Fruit fly (Drosophila melanogaster) whole organism, embryonic: ENCODE data around the gene CG42710.
A peak's percentile ranks its signal among the peaks of the same experiment; 100 is the strongest.

Experiments
- Adf1 ChIP-seq: fragments of 200-800 bp; sonication (Bioruptor generic); IDR thresholded peaks from 2 replicates; pipeline ENCODE4 v1.3.6; 2022; ENCODE audit warnings: missing biosample characterization, missing genetic modification characterization
- BEAF-32 ChIP-seq: fragments of 200-800 bp; sonication (Bioruptor generic); optimal IDR thresholded peaks from 3 replicates; lab custom pipeline; 2017; ENCODE audit warnings: missing biosample characterization, missing genetic modification characterization, mild to moderate bottlenecking, moderate library complexity, missing genetic modification reagents
- CG11093 ChIP-seq: fragments of 200-800 bp; sonication (Bioruptor generic); IDR thresholded peaks from 3 replicates; pipeline ENCODE4 v1.3.6; 2022; ENCODE audit warnings: missing biosample characterization, missing genetic modification characterization
- CG12942 ChIP-seq: fragments of 200-800 bp; sonication (Bioruptor generic); optimal IDR thresholded peaks from 3 replicates; lab custom pipeline; 2016; ENCODE audit warnings: missing biosample characterization, missing genetic modification characterization
- CG13287 ChIP-seq: fragments of 200-800 bp; sonication (Bioruptor generic); IDR thresholded peaks from 2 replicates; pipeline ENCODE4 v1.3.6; 2022; ENCODE audit warnings: missing biosample characterization, missing genetic modification characterization; ENCODE audit not compliant: partially characterized antibody
- CG15269 ChIP-seq: fragments of 200-800 bp; sonication (Bioruptor generic); optimal IDR thresholded peaks from 2 replicates; lab custom pipeline; 2018; ENCODE audit warnings: missing biosample characterization, mild to moderate bottlenecking, missing genetic modification characterization, moderate library complexity
- CG16779 ChIP-seq: fragments of 200-800 bp; sonication (Bioruptor generic); IDR thresholded peaks from 2 replicates; pipeline ENCODE4 v1.3.6; 2022; ENCODE audit warnings: missing biosample characterization, missing genetic modification characterization
- CG18599 ChIP-seq: fragments of 200-800 bp; sonication (Bioruptor generic); optimal IDR thresholded peaks from 3 replicates; lab custom pipeline; 2017; ENCODE audit warnings: missing biosample characterization, missing genetic modification characterization, mild to moderate bottlenecking, moderate library complexity, missing genetic modification reagents
- CG3163 ChIP-seq: fragments of 200-800 bp; sonication (Bioruptor generic); optimal IDR thresholded peaks from 3 replicates; lab custom pipeline; 2016; ENCODE audit warnings: missing biosample characterization, missing genetic modification characterization
- CG32767 ChIP-seq: fragments of 200-800 bp; sonication (Bioruptor generic); IDR thresholded peaks from 2 replicates; pipeline ENCODE4 v1.3.6; 2022; ENCODE audit warnings: missing biosample characterization, missing genetic modification characterization
- CG34376 ChIP-seq: fragments of 200-800 bp; sonication (Bioruptor generic); optimal IDR thresholded peaks from 2 replicates; lab custom pipeline; 2018; ENCODE audit warnings: missing biosample characterization, mild to moderate bottlenecking, missing genetic modification characterization
- CG3847 ChIP-seq: fragments of 200-800 bp; sonication (Bioruptor generic); IDR thresholded peaks from 2 replicates; pipeline ENCODE4 v1.3.6; 2022; ENCODE audit warnings: missing biosample characterization, missing genetic modification characterization
- CG4617 ChIP-seq: fragments of 200-800 bp; sonication (Bioruptor generic); optimal IDR thresholded peaks from 3 replicates; lab custom pipeline; 2016; ENCODE audit warnings: missing biosample characterization, missing genetic modification characterization, borderline replicate concordance
- CG5180 ChIP-seq: fragments of 200-800 bp; sonication (Bioruptor generic); optimal IDR thresholded peaks from 3 replicates; lab custom pipeline; 2017; ENCODE audit warnings: missing biosample characterization, missing genetic modification characterization, mild to moderate bottlenecking, moderate library complexity, missing genetic modification reagents
- CG6689 ChIP-seq: fragments of 200-800 bp; sonication (Bioruptor generic); IDR thresholded peaks from 2 replicates; pipeline ENCODE4 v1.3.6; 2022; ENCODE audit warnings: missing biosample characterization, missing genetic modification characterization
- CG7271 ChIP-seq: fragments of 200-800 bp; sonication (Bioruptor generic); optimal IDR thresholded peaks from 2 replicates; lab custom pipeline; 2018; ENCODE audit warnings: missing biosample characterization, mild to moderate bottlenecking, missing genetic modification characterization, moderate library complexity
- CG9609 ChIP-seq: fragments of 200-800 bp; sonication (Bioruptor generic); optimal IDR thresholded peaks from 3 replicates; lab custom pipeline; 2016; ENCODE audit warnings: missing biosample characterization, missing genetic modification characterization
- Camta ChIP-seq: fragments of 200-800 bp; sonication (Bioruptor generic); optimal IDR thresholded peaks from 2 replicates; lab custom pipeline; 2016; ENCODE audit warnings: missing biosample characterization, missing genetic modification characterization
- D19A ChIP-seq: fragments of 200-800 bp; optimal IDR thresholded peaks from 3 replicates; lab custom pipeline; 2019; ENCODE audit warnings: missing biosample characterization, mild to moderate bottlenecking, missing genetic modification characterization, moderate library complexity
- Dad ChIP-seq: fragments of 200-800 bp; sonication (Bioruptor generic); optimal IDR thresholded peaks from 3 replicates; lab custom pipeline; 2016; ENCODE audit warnings: missing biosample characterization, missing genetic modification characterization
- Dbx ChIP-seq: fragments of 200-800 bp; sonication (Bioruptor generic); IDR thresholded peaks from 3 replicates; pipeline ENCODE4 v1.3.6; 2022; ENCODE audit warnings: missing biosample characterization, missing genetic modification characterization
- Doc3 ChIP-seq: fragments of 200-800 bp; sonication (Bioruptor generic); IDR thresholded peaks from 3 replicates; pipeline ENCODE4 v1.3.6; 2022; ENCODE audit warnings: missing biosample characterization, missing genetic modification characterization; ENCODE audit not compliant: partially characterized antibody
- Dp ChIP-seq: fragments of 200-800 bp; sonication (Bioruptor generic); optimal IDR thresholded peaks from 2 replicates; lab custom pipeline; 2018; ENCODE audit warnings: missing biosample characterization, mild to moderate bottlenecking, missing genetic modification characterization, moderate library complexity
- HmgZ ChIP-seq: fragments of 200-800 bp; sonication (Bioruptor generic); optimal IDR thresholded peaks from 2 replicates; lab custom pipeline; 2018; ENCODE audit warnings: missing biosample characterization, mild to moderate bottlenecking, missing genetic modification characterization
- Jarid2 ChIP-seq: fragments of 200-800 bp; sonication (Bioruptor generic); optimal IDR thresholded peaks from 3 replicates; lab custom pipeline; 2017; ENCODE audit warnings: mild to moderate bottlenecking, missing biosample characterization, missing genetic modification reagents, missing genetic modification characterization
- Mrtf ChIP-seq: fragments of 200-800 bp; sonication (Bioruptor generic); IDR thresholded peaks from 3 replicates; pipeline ENCODE4 v1.3.6; 2022; ENCODE audit warnings: missing biosample characterization, missing genetic modification characterization
- Scr ChIP-seq: fragments of 200-800 bp; sonication (Bioruptor generic); IDR thresholded peaks from 2 replicates; pipeline ENCODE4 v1.3.6; 2022; ENCODE audit warnings: missing biosample characterization, missing genetic modification characterization; ENCODE audit not compliant: partially characterized antibody
- Sox102F ChIP-seq: fragments of 200-800 bp; sonication (Bioruptor generic); optimal IDR thresholded peaks from 2 replicates; lab custom pipeline; 2018; ENCODE audit warnings: missing biosample characterization, mild to moderate bottlenecking, missing genetic modification characterization, moderate library complexity
- Usf ChIP-seq: fragments of 200-800 bp; sonication (Bioruptor generic); optimal IDR thresholded peaks from 2 replicates; lab custom pipeline; 2017; ENCODE audit warnings: missing genotype, missing biosample characterization, missing genetic modification characterization
- Xrp1 ChIP-seq: fragments of 200-800 bp; sonication (Bioruptor generic); IDR thresholded peaks from 2 replicates; pipeline ENCODE4 v1.3.6; 2022; ENCODE audit warnings: missing biosample characterization, missing genetic modification characterization
- YL-1 ChIP-seq: fragments of 200-800 bp; sonication (Bioruptor generic); optimal IDR thresholded peaks from 3 replicates; lab custom pipeline; 2017; ENCODE audit warnings: missing biosample characterization, mild to moderate bottlenecking, missing genetic modification characterization
- al ChIP-seq: fragments of 200-800 bp; sonication (Bioruptor generic); IDR thresholded peaks from 2 replicates; pipeline ENCODE4 v1.3.6; 2022; ENCODE audit warnings: missing biosample characterization, missing genetic modification characterization
- cato ChIP-seq: fragments of 200-800 bp; sonication (Bioruptor generic); optimal IDR thresholded peaks from 2 replicates; lab custom pipeline; 2016; ENCODE audit warnings: missing biosample characterization, missing genetic modification characterization, borderline replicate concordance
- cwo ChIP-seq: fragments of 200-800 bp; sonication (Bioruptor generic); optimal IDR thresholded peaks from 3 replicates; lab custom pipeline; 2017; ENCODE audit warnings: missing biosample characterization, missing genetic modification characterization, mild to moderate bottlenecking, moderate library complexity, missing genetic modification reagents
- dmrt11E ChIP-seq: fragments of 200-800 bp; sonication (Bioruptor generic); optimal IDR thresholded peaks from 3 replicates; lab custom pipeline; 2018; ENCODE audit warnings: missing biosample characterization, mild to moderate bottlenecking, missing genetic modification characterization, moderate library complexity
- ftz-f1 ChIP-seq: fragments of 200-800 bp; sonication (Bioruptor generic); optimal IDR thresholded peaks from 2 replicates; lab custom pipeline; 2016; ENCODE audit warnings: missing biosample characterization, missing genetic modification characterization
- gem ChIP-seq: fragments of 200-800 bp; sonication (Bioruptor generic); optimal IDR thresholded peaks from 2 replicates; lab custom pipeline; 2019; ENCODE audit warnings: missing biosample characterization, mild to moderate bottlenecking, missing genetic modification characterization, moderate library complexity
- gsb ChIP-seq: fragments of 200-800 bp; sonication (Bioruptor generic); IDR thresholded peaks from 2 replicates; pipeline ENCODE4 v1.3.6; 2022; ENCODE audit warnings: missing biosample characterization, missing genetic modification characterization
- lmd ChIP-seq: fragments of 200-800 bp; sonication (Bioruptor generic); IDR thresholded peaks from 2 replicates; pipeline ENCODE4 v1.3.6; 2022; ENCODE audit warnings: missing biosample characterization, missing genetic modification characterization
- onecut ChIP-seq: fragments of 200-800 bp; sonication (Bioruptor generic); IDR thresholded peaks from 2 replicates; pipeline ENCODE4 v1.3.6; 2022; ENCODE audit warnings: missing biosample characterization, missing genetic modification characterization
- otp ChIP-seq: fragments of 200-800 bp; sonication (Bioruptor generic); IDR thresholded peaks from 3 replicates; pipeline ENCODE4, ENCODE4 v1.3.6; 2022; ENCODE audit warnings: missing biosample characterization, missing genetic modification characterization
- pan ChIP-seq, 4 experiments: fragments of >200 bp in 3 of 4; fragments of 200-800 bp in 1 of 4; sonication (Bioruptor generic) in 1 of 4; optimal IDR thresholded peaks in 3 of 4; IDR thresholded peaks in 1 of 4; 2 replicates each; pipeline versions ENCODE4 v1.3.6 to Lab custom; 2017 to 2022; ENCODE audit warnings: missing biosample characterization in 2 of 4, missing genetic modification characterization in 2 of 4, mixed read lengths in 1 of 4
- prd ChIP-seq, 3 experiments: fragments of >200 bp in 2 of 3; fragments of 200-800 bp in 1 of 3; sonication (Bioruptor generic) in 1 of 3; optimal IDR thresholded peaks in 2 of 3; IDR thresholded peaks in 1 of 3; 2 replicates in 2 of 3; 3 replicates in 1 of 3; pipeline versions ENCODE4 v1.3.6 to Lab custom; 2017 to 2022; ENCODE audit warnings: missing biosample characterization in 1 of 3, missing genetic modification characterization in 1 of 3
- pros ChIP-seq: fragments of 200-800 bp; sonication (Bioruptor generic); optimal IDR thresholded peaks from 3 replicates; lab custom pipeline; 2019; ENCODE audit warnings: missing biosample characterization, mild to moderate bottlenecking, missing genetic modification characterization, moderate library complexity
- seq ChIP-seq: fragments of 200-800 bp; sonication (Bioruptor generic); IDR thresholded peaks from 2 replicates; pipeline ENCODE4 v1.3.6; 2022; ENCODE audit warnings: missing biosample characterization, missing genetic modification characterization
- stwl ChIP-seq: fragments of 200-800 bp; sonication (Bioruptor generic); optimal IDR thresholded peaks from 3 replicates; lab custom pipeline; 2018; ENCODE audit warnings: missing biosample characterization, mild to moderate bottlenecking, missing genetic modification characterization, moderate library complexity
- sug ChIP-seq: fragments of 200-800 bp; optimal IDR thresholded peaks from 2 replicates; lab custom pipeline; 2019; ENCODE audit warnings: missing biosample characterization, mild to moderate bottlenecking, missing genetic modification characterization, moderate library complexity
- ttk ChIP-seq: fragments of 200-800 bp; sonication (Bioruptor generic); IDR thresholded peaks from 2 replicates; pipeline ENCODE4 v2.1.2; 2022; ENCODE audit warnings: missing biosample characterization, missing genetic modification characterization

CG42710 gene

DNA sequence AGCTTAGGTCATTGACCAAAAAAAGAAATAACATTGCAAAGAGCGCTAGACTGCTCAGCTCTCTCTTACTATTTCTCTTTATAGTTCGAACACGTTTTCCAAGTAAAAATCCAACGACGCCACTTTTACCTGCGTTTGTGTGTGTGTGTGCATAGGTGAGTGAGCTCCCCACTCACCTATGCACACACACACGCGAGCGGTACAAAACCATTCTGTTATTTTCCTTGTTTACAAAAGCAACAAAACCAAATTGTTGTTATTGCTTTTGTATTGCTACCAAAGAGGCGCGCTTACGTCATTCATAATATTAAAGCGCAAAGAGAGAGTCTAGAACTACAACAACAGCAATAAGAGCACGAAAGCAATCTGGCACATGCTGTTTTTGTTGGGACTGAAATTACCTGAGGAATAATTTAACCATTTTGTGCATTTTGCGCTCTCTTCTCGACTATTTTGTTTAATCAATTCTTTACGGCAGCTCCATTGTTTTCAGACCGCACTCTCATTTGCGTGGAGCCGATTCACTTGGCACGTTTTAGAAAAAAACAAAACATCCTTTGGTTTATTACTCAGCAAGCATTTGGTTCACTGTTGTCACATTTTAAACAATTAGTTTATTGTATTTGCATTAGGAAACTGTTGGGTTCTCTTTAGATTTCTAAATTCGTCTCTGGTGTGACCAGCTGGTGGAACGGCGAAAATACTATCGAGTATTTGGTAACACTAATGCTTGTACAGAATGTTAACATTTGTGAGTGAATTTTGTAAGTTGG is 42.1 kb downstream of the CG42710 start, which contains the start of gene raw (continued):
- TF ChIP-seq pros (GFP tag; lab: Kevin White, UChicago) = peak; percentile 37
- TF ChIP-seq CG16779 (GFP tag; lab: Robert Waterston, UW) = no peak
- no peak for TF ChIP-seq otp (GFP tag; lab: Robert Waterston, UW)
- TF ChIP-seq HmgZ (tag; lab: Kevin White, UChicago) = no peak
- TF ChIP-seq ttk (GFP tag; lab: Robert Waterston, UW) = no peak
- no peak for TF ChIP-seq Camta (GFP tag; lab: Kevin White, UChicago)
- peak; percentile 28 for TF ChIP-seq CG13287 (GFP tag; lab: Robert Waterston, UW)
- no peak for TF ChIP-seq prd (optimal IDR thresholded peaks at IDR 0.05; lab: Kevin White, UChicago)
- no peak for TF ChIP-seq prd (GFP tag; IDR thresholded peaks at IDR 0.05; lab: Robert Waterston, UW)
- peak; percentile 29; the same call in 1 of the 3 replicates for TF ChIP-seq Dbx (GFP tag; lab: Robert Waterston, UW)
- TF ChIP-seq Jarid2 (GFP tag; lab: Kevin White, UChicago) = no peak
- TF ChIP-seq CG9609 (GFP tag; lab: Kevin White, UChicago) = no peak
- TF ChIP-seq CG3163 = peak; percentile 99
- TF ChIP-seq CG12942 (GFP tag; lab: Kevin White, UChicago) = no peak
- TF ChIP-seq YL-1 (GFP tag; lab: Kevin White, UChicago) = peak; percentile 16
- no peak for TF ChIP-seq lmd (GFP tag; lab: Robert Waterston, UW)
- TF ChIP-seq CG3847 (GFP tag; lab: Robert Waterston, UW) = no peak
- no peak for TF ChIP-seq Doc3
- peak; percentile 53 for TF ChIP-seq sug
- TF ChIP-seq CG34376 (GFP tag; lab: Kevin White, UChicago) = peak; percentile 70
- TF ChIP-seq CG11093 = no peak
- TF ChIP-seq CG18599 (GFP tag; lab: Kevin White, UChicago) = no peak
- no peak for TF ChIP-seq CG15269
- no peak for TF ChIP-seq Dad (GFP tag; lab: Kevin White, UChicago)
- TF ChIP-seq cwo (GFP tag; lab: Kevin White, UChicago) = peak; percentile 43
- TF ChIP-seq CG4617 = peak; percentile 16
- TF ChIP-seq CG6689 (GFP tag; lab: Robert Waterston, UW) = no peak
- TF ChIP-seq seq = no peak
- no peak for TF ChIP-seq stwl (tag; lab: Kevin White, UChicago)
- no peak for TF ChIP-seq pan (optimal IDR thresholded peaks at IDR 0.05; lab: Kevin White, UChicago)
- TF ChIP-seq pan (GFP tag; optimal IDR thresholded peaks at IDR 0.05 in 1 of 2, IDR thresholded peaks at IDR 0.05 in 1 of 2) = no peak
- TF ChIP-seq Sox102F (GFP tag; lab: Kevin White, UChicago) = no peak
- TF ChIP-seq gem (tag; lab: Kevin White, UChicago) = no peak
- no peak for TF ChIP-seq CG5180 (GFP tag; lab: Kevin White, UChicago)
- no peak for TF ChIP-seq cato
- no peak for TF ChIP-seq Scr (GFP tag; lab: Robert Waterston, UW)
- no peak for TF ChIP-seq al (GFP tag; lab: Robert Waterston, UW)
- TF ChIP-seq dmrt11E (tag; lab: Kevin White, UChicago) = no peak
- TF ChIP-seq ftz-f1 = no peak
- TF ChIP-seq CG32767 (GFP tag; lab: Robert Waterston, UW) = no peak
- TF ChIP-seq Dp (GFP tag; lab: Kevin White, UChicago) = no peak
- no peak for TF ChIP-seq Usf
- 0 out of 2 replicates have a peak, but pooled peaks have one; percentile 13 for TF ChIP-seq Adf1
- no peak for TF ChIP-seq D19A (tag; lab: Kevin White, UChicago)
- TF ChIP-seq CG7271 (tag; lab: Kevin White, UChicago) = no peak
- TF ChIP-seq BEAF-32 (GFP tag; lab: Kevin White, UChicago) = no peak
- no peak for TF ChIP-seq onecut (GFP tag; lab: Robert Waterston, UW)
- TF ChIP-seq gsb (GFP tag; lab: Robert Waterston, UW) = no peak
- no peak for TF ChIP-seq Mrtf (GFP tag; lab: Robert Waterston, UW)
- no peak for TF ChIP-seq Xrp1 (GFP tag; lab: Robert Waterston, UW)
